Worm (Caenorhabditis elegans): Measurements from ENCODE around the gene tbx-31.

DNA sequence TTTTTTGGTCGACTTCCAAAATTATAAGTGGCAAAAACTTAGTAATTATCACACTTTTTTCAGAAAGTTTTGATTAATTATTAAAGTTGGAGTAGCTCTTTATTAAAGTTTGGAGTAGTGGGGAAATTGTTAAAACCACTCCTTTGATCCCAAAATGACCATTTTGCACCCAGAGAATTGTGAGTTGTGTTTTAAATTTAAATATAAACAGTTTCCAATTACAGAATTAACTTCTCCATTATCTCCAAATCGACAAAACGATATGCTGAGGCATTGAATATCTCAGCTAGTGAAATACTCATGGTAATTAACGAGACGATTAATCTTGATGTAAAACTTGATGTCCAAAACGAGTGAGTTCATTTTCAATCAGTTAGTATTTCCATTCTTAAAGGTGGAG is 46.1 kb downstream of the tbx-31 start, which contains the start of gene fbxb-58:
- TF ChIP-seq ama-1 (optimal IDR thresholded peaks at IDR 0.05) (no peak), F13C5.2 (tag; optimal IDR thresholded peaks at IDR 0.05) (no peak), ceh-13 (GFP tag; optimal IDR thresholded peaks at IDR 0.05) (no peak), B0310.2 (tag; optimal IDR thresholded peaks at IDR 0.05) (no peak), tbx-37 (GFP tag; conservative IDR thresholded peaks at IDR 0.05) (no peak), hnd-1 (tag; optimal IDR thresholded peaks at IDR 0.05) (no peak), sea-1 (GFP tag; conservative IDR thresholded peaks at IDR 0.05) (no peak)

Data from whole organism, early embryonic.